Fruit fly (Drosophila melanogaster) whole organism, embryonic: ENCODE data around the gene Lcp65Ac.
A peak's percentile ranks its signal among the peaks of the same experiment; 100 is the strongest.

ENCODE experiments used
- Awh ChIP-seq: fragments of 200-800 bp; sonication (Bioruptor generic); IDR thresholded peaks from 2 replicates; pipeline ENCODE4, ENCODE4 v1.3.6; 2022; ENCODE audit warnings: missing biosample characterization, missing genetic modification characterization
- B-H2 ChIP-seq: fragments of 200-800 bp; sonication (Bioruptor generic); optimal IDR thresholded peaks from 2 replicates; lab custom pipeline; 2018; ENCODE audit warnings: missing biosample characterization, mild to moderate bottlenecking, missing genetic modification characterization
- CG10565 ChIP-seq: fragments of 200-800 bp; sonication (Bioruptor generic); optimal IDR thresholded peaks from 3 replicates; lab custom pipeline; 2016; ENCODE audit warnings: missing biosample characterization, mild to moderate bottlenecking, missing genetic modification characterization
- CG11085 ChIP-seq: fragments of 200-800 bp; sonication (Bioruptor generic); IDR thresholded peaks from 2 replicates; pipeline ENCODE4 v1.3.6; 2022; ENCODE audit warnings: missing biosample characterization, missing genetic modification characterization
- CG11247 ChIP-seq: fragments of 200-800 bp; sonication (Bioruptor generic); IDR thresholded peaks from 2 replicates; pipeline ENCODE4 v1.3.6; 2022; ENCODE audit warnings: missing biosample characterization, missing genetic modification characterization
- CG11504 ChIP-seq: fragments of 200-800 bp; sonication (Bioruptor generic); optimal IDR thresholded peaks from 3 replicates; lab custom pipeline; 2019; ENCODE audit warnings: missing biosample characterization, mild to moderate bottlenecking, missing genetic modification characterization, moderate library complexity
- CG11696 ChIP-seq: fragments of 200-800 bp; sonication (Bioruptor generic); IDR thresholded peaks from 2 replicates; pipeline ENCODE4 v1.3.6; 2022; ENCODE audit warnings: missing biosample characterization, missing genetic modification characterization
- CG13287 ChIP-seq: fragments of 200-800 bp; sonication (Bioruptor generic); IDR thresholded peaks from 2 replicates; pipeline ENCODE4 v1.3.6; 2022; ENCODE audit warnings: missing biosample characterization, missing genetic modification characterization; ENCODE audit not compliant: partially characterized antibody
- CG13624 ChIP-seq: fragments of 200-800 bp; sonication (Bioruptor generic); optimal IDR thresholded peaks from 2 replicates; lab custom pipeline; 2016; ENCODE audit warnings: missing biosample characterization, missing genetic modification characterization
- CG14441 ChIP-seq: fragments of 200-800 bp; sonication (Bioruptor generic); IDR thresholded peaks from 2 replicates; pipeline ENCODE4 v1.3.6; 2022; ENCODE audit warnings: missing biosample characterization, missing genetic modification characterization
- CG15011 ChIP-seq: fragments of 200-800 bp; sonication (Bioruptor generic); optimal IDR thresholded peaks from 3 replicates; lab custom pipeline; 2018; ENCODE audit warnings: missing biosample characterization, mild to moderate bottlenecking, missing genetic modification characterization
- CG18262 ChIP-seq: fragments of 200-800 bp; optimal IDR thresholded peaks from 3 replicates; lab custom pipeline; 2019; ENCODE audit warnings: missing biosample characterization, mild to moderate bottlenecking, missing genetic modification characterization, moderate library complexity
- CG30403 ChIP-seq: fragments of 200-800 bp; sonication (Bioruptor generic); optimal IDR thresholded peaks from 3 replicates; lab custom pipeline; 2016; ENCODE audit warnings: missing biosample characterization, missing genetic modification characterization
- CG3163 ChIP-seq: fragments of 200-800 bp; sonication (Bioruptor generic); optimal IDR thresholded peaks from 3 replicates; lab custom pipeline; 2016; ENCODE audit warnings: missing biosample characterization, missing genetic modification characterization
- CG32532 ChIP-seq: fragments of 200-800 bp; sonication (Bioruptor generic); IDR thresholded peaks from 2 replicates; pipeline ENCODE4 v1.3.6; 2022; ENCODE audit warnings: missing biosample characterization, missing genetic modification characterization
- CG34422 ChIP-seq: fragments of 200-800 bp; sonication (Bioruptor generic); IDR thresholded peaks from 3 replicates; pipeline ENCODE4 v1.3.6; 2022; ENCODE audit warnings: missing biosample characterization, missing genetic modification characterization
- CG4282 ChIP-seq: fragments of 200-800 bp; sonication (Bioruptor generic); optimal IDR thresholded peaks from 2 replicates; lab custom pipeline; 2016; ENCODE audit warnings: missing biosample characterization, missing genetic modification characterization
- CG6854 ChIP-seq: fragments of 200-800 bp; sonication (Bioruptor generic); optimal IDR thresholded peaks from 3 replicates; lab custom pipeline; 2017; ENCODE audit warnings: missing biosample characterization, mild to moderate bottlenecking, missing genetic modification characterization
- CG8388 ChIP-seq: fragments of 200-800 bp; sonication (Bioruptor generic); optimal IDR thresholded peaks from 2 replicates; lab custom pipeline; 2019; ENCODE audit warnings: missing biosample characterization, mild to moderate bottlenecking, missing genetic modification characterization, moderate library complexity
- CG9609 ChIP-seq: fragments of 200-800 bp; sonication (Bioruptor generic); optimal IDR thresholded peaks from 3 replicates; lab custom pipeline; 2016; ENCODE audit warnings: missing biosample characterization, missing genetic modification characterization
- CTCF ChIP-seq: fragments of 200-800 bp; sonication (Bioruptor generic); optimal IDR thresholded peaks from 2 replicates; lab custom pipeline; 2017; ENCODE audit warnings: missing biosample characterization, mild to moderate bottlenecking, missing genetic modification characterization, moderate library complexity
- CkIIα-i1 ChIP-seq: fragments of 200-800 bp; sonication (Bioruptor generic); IDR thresholded peaks from 2 replicates; pipeline ENCODE4 v1.3.6; 2022; ENCODE audit warnings: missing biosample characterization, missing genetic modification characterization
- Doc3 ChIP-seq: fragments of 200-800 bp; sonication (Bioruptor generic); IDR thresholded peaks from 3 replicates; pipeline ENCODE4 v1.3.6; 2022; ENCODE audit warnings: missing biosample characterization, missing genetic modification characterization; ENCODE audit not compliant: partially characterized antibody
- Ets65A ChIP-seq: fragments of 200-800 bp; sonication (Bioruptor generic); peaks from one replicate; lab custom pipeline; 2016; ENCODE audit warnings: missing biosample characterization, missing genetic modification characterization
- Lhr ChIP-seq: fragments of 200-800 bp; sonication (Bioruptor generic); optimal IDR thresholded peaks from 3 replicates; lab custom pipeline; 2017; ENCODE audit warnings: mild to moderate bottlenecking, missing biosample characterization, missing genetic modification reagents, missing genetic modification characterization
- Lim3 ChIP-seq: fragments of 200-800 bp; sonication (Bioruptor generic); IDR thresholded peaks from 2 replicates; pipeline ENCODE4 v1.3.6; 2022; ENCODE audit warnings: missing biosample characterization, missing genetic modification characterization
- NFAT ChIP-seq: fragments of 200-800 bp; sonication (Bioruptor generic); IDR thresholded peaks from 2 replicates; pipeline ENCODE4 v1.3.6; 2022; ENCODE audit warnings: missing biosample characterization, missing genetic modification characterization
- Side ChIP-seq: fragments of 200-800 bp; sonication (Bioruptor generic); optimal IDR thresholded peaks from 2 replicates; lab custom pipeline; 2016; ENCODE audit warnings: missing biosample characterization, missing genetic modification characterization
- Sox100B ChIP-seq: fragments of 200-800 bp; sonication (Bioruptor generic); optimal IDR thresholded peaks from 3 replicates; lab custom pipeline; 2018; ENCODE audit warnings: missing biosample characterization, mild to moderate bottlenecking, missing genetic modification characterization
- Xrp1 ChIP-seq: fragments of 200-800 bp; sonication (Bioruptor generic); IDR thresholded peaks from 2 replicates; pipeline ENCODE4 v1.3.6; 2022; ENCODE audit warnings: missing biosample characterization, missing genetic modification characterization
- ato ChIP-seq: fragments of 200-800 bp; sonication (Bioruptor generic); IDR thresholded peaks from 2 replicates; pipeline ENCODE4 v1.3.6; 2022; ENCODE audit warnings: missing biosample characterization, missing genetic modification characterization; ENCODE audit not compliant: partially characterized antibody
- bowl ChIP-seq: fragments of 200-800 bp; sonication (Bioruptor generic); IDR thresholded peaks from 2 replicates; pipeline ENCODE4 v1.3.6; 2022; ENCODE audit warnings: missing biosample characterization, missing genetic modification characterization
- cad ChIP-seq: fragments of >200 bp; optimal IDR thresholded peaks from 2 replicates; lab custom pipeline; 2017; ENCODE audit warnings: missing biosample characterization, missing genetic modification characterization
- cas ChIP-seq: fragments of 200-800 bp; sonication (Bioruptor generic); IDR thresholded peaks from 2 replicates; pipeline ENCODE4 v1.3.6; 2022; ENCODE audit warnings: missing biosample characterization, missing genetic modification characterization
- chn ChIP-seq: fragments of 200-800 bp; sonication (Bioruptor generic); optimal IDR thresholded peaks from 2 replicates; lab custom pipeline; 2016; ENCODE audit warnings: missing biosample characterization, missing genetic modification characterization
- danr ChIP-seq: fragments of 200-800 bp; sonication (Bioruptor generic); IDR thresholded peaks from 2 replicates; pipeline ENCODE4 v1.3.6; 2022; ENCODE audit warnings: missing biosample characterization, missing genetic modification characterization
- gcm ChIP-seq: fragments of 200-800 bp; sonication (Bioruptor generic); optimal IDR thresholded peaks from 2 replicates; lab custom pipeline; 2019; ENCODE audit warnings: missing biosample characterization, mild to moderate bottlenecking, missing genetic modification characterization, moderate library complexity
- gt ChIP-seq: fragments of 200-800 bp; sonication (Bioruptor generic); IDR thresholded peaks from 2 replicates; pipeline ENCODE4 v1.3.6; 2022; ENCODE audit warnings: missing biosample characterization, missing genetic modification characterization
- ham ChIP-seq: fragments of 200-800 bp; sonication (Bioruptor generic); IDR thresholded peaks from 2 replicates; pipeline ENCODE4 v1.3.6; 2022; ENCODE audit warnings: missing biosample characterization, missing genetic modification characterization
- lilli ChIP-seq: fragments of 200-800 bp; sonication (Bioruptor generic); optimal IDR thresholded peaks from 3 replicates; lab custom pipeline; 2016; ENCODE audit warnings: missing biosample characterization, missing genetic modification characterization
- nerfin-1 ChIP-seq: fragments of 200-800 bp; sonication (Bioruptor generic); optimal IDR thresholded peaks from 3 replicates; lab custom pipeline; 2019; ENCODE audit warnings: missing biosample characterization, mild to moderate bottlenecking, missing genetic modification characterization, moderate library complexity
- nom ChIP-seq: fragments of 200-800 bp; sonication (Bioruptor generic); optimal IDR thresholded peaks from 2 replicates; lab custom pipeline; 2017; ENCODE audit warnings: missing biosample characterization, missing genetic modification characterization, mild to moderate bottlenecking, moderate library complexity, missing genetic modification reagents
- otp ChIP-seq: fragments of 200-800 bp; sonication (Bioruptor generic); IDR thresholded peaks from 3 replicates; pipeline ENCODE4, ENCODE4 v1.3.6; 2022; ENCODE audit warnings: missing biosample characterization, missing genetic modification characterization
- prd ChIP-seq, 3 experiments: fragments of >200 bp in 2 of 3; fragments of 200-800 bp in 1 of 3; sonication (Bioruptor generic) in 1 of 3; optimal IDR thresholded peaks in 2 of 3; IDR thresholded peaks in 1 of 3; 2 replicates in 2 of 3; 3 replicates in 1 of 3; pipeline versions ENCODE4 v1.3.6 to Lab custom; 2017 to 2022; ENCODE audit warnings: missing biosample characterization in 1 of 3, missing genetic modification characterization in 1 of 3
- ro ChIP-seq: fragments of 200-800 bp; sonication (Bioruptor generic); IDR thresholded peaks from 2 replicates; pipeline ENCODE4 v1.3.6; 2022; ENCODE audit warnings: missing biosample characterization, missing genetic modification characterization
- scrt ChIP-seq: fragments of 200-800 bp; sonication (Bioruptor generic); optimal IDR thresholded peaks from 2 replicates; lab custom pipeline; 2018; ENCODE audit warnings: missing biosample characterization, mild to moderate bottlenecking, missing genetic modification characterization, moderate library complexity
- sug ChIP-seq: fragments of 200-800 bp; optimal IDR thresholded peaks from 2 replicates; lab custom pipeline; 2019; ENCODE audit warnings: missing biosample characterization, mild to moderate bottlenecking, missing genetic modification characterization, moderate library complexity
- tgo ChIP-seq: fragments of 200-800 bp; sonication (Bioruptor generic); IDR thresholded peaks from 3 replicates; pipeline ENCODE4 v1.3.6; 2022; ENCODE audit warnings: missing biosample characterization, missing genetic modification characterization
- tna ChIP-seq: fragments of 200-800 bp; sonication (Bioruptor generic); IDR thresholded peaks from 2 replicates; pipeline ENCODE4 v1.3.6; 2022; ENCODE audit warnings: missing biosample characterization, missing genetic modification characterization; ENCODE audit not compliant: partially characterized antibody
- wor ChIP-seq: fragments of 200-800 bp; sonication (Bioruptor generic); IDR thresholded peaks from 2 replicates; pipeline ENCODE4 v1.3.6; 2022; ENCODE audit warnings: missing biosample characterization, missing genetic modification characterization
- zfh2 ChIP-seq: fragments of 200-800 bp; sonication (Bioruptor generic); optimal IDR thresholded peaks from 2 replicates; lab custom pipeline; 2016; ENCODE audit warnings: missing biosample characterization, missing genetic modification characterization

Gene Lcp65Ac

DNA sequence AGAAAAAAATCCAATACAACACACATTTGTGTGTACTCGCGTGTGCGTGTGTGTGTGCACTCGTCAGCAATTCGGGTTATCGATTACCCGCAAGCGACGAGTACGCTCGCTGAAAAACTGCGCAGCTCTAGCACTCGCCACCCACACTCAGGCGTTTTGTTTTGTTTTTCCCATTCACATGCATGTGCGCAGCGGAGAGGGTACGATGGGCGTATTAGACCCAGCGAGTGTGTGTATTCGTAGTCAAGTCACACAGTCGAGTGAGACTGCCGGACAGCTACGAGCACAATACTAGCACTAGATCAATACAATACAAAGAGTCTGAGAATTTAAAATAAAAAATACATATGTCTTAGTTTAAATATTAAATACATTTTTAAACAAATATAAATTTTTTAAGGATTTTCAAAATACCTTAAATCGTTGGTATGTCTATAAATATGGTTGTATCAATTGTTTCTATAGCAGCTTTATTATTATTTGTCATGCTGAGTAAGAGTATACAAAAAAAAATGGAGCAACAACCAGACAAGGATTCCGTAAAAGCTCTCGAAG, 40.3 kb downstream of the Lcp65Ac start, which contains the start of the genes D19B and CG43293 (continued):
- TF ChIP-seq lilli (GFP tag; lab: Kevin White, UChicago) (peak; percentile 95), zfh2 (peak; percentile 86), ham (GFP tag; lab: Robert Waterston, UW) (peak; percentile 72; the same call in 1 of the 2 replicates), cas (peak; percentile 81), Awh (GFP tag; lab: Robert Waterston, UW) (peak; percentile 93), CG10565 (GFP tag; lab: Kevin White, UChicago) (no peak), scrt (GFP tag; lab: Kevin White, UChicago) (peak; percentile 73), CTCF (GFP tag; lab: Kevin White, UChicago) (no peak), nerfin-1 (peak; percentile 58), NFAT (GFP tag; lab: Robert Waterston, UW) (peak; percentile 96), CG13287 (GFP tag; lab: Robert Waterston, UW) (peak; percentile 79), tna (peak; percentile 59; the same call in 1 of the 2 replicates), CG3163 (peak; percentile 65), bowl (GFP tag; lab: Robert Waterston, UW) (peak; percentile 88), Xrp1 (GFP tag; lab: Robert Waterston, UW) (peak; percentile 95), nom (GFP tag; lab: Kevin White, UChicago) (peak; percentile 80), CkIIα-i1 (GFP tag; lab: Robert Waterston, UW) (peak; percentile 43; the same call in 1 of the 2 replicates), CG11504 (tag; lab: Kevin White, UChicago) (peak; percentile 87), CG11085 (GFP tag; lab: Robert Waterston, UW) (peak; percentile 88), Sox100B (GFP tag; lab: Kevin White, UChicago) (peak; percentile 85), Ets65A (GFP tag; lab: Kevin White, UChicago) (peak; percentile 98), Lhr (GFP tag; lab: Kevin White, UChicago) (peak; percentile 63), CG9609 (GFP tag; lab: Kevin White, UChicago) (peak; percentile 87), tgo (GFP tag; lab: Robert Waterston, UW) (peak; percentile 92), CG18262 (tag; lab: Kevin White, UChicago) (peak; percentile 85), ato (GFP tag; lab: Robert Waterston, UW) (peak; percentile 62), CG6854 (GFP tag; lab: Kevin White, UChicago) (peak; percentile 64), CG11696 (GFP tag; lab: Robert Waterston, UW) (peak; percentile 99), CG30403 (GFP tag; lab: Kevin White, UChicago) (peak; percentile 92), CG14441 (GFP tag; lab: Robert Waterston, UW) (peak; percentile 93), CG32532 (GFP tag; lab: Robert Waterston, UW) (peak; percentile 97), wor (GFP tag; lab: Robert Waterston, UW) (peak; percentile 79), prd (optimal IDR thresholded peaks at IDR 0.05; lab: Kevin White, UChicago) (no peak), prd (GFP tag; IDR thresholded peaks at IDR 0.05; lab: Robert Waterston, UW) (peak; percentile 94), Doc3 (GFP tag; lab: Robert Waterston, UW) (no peak), gcm (GFP tag; lab: Kevin White, UChicago) (peak; percentile 83), CG8388 (GFP tag; lab: Kevin White, UChicago) (peak; percentile 79), CG4282 (GFP tag; lab: Kevin White, UChicago) (peak; percentile 70), cad (GFP tag; lab: Kevin White, UChicago) (no peak), ro (GFP tag; lab: Robert Waterston, UW) (peak; percentile 77), Lim3 (GFP tag; lab: Robert Waterston, UW) (peak; percentile 69), B-H2 (GFP tag; lab: Kevin White, UChicago) (peak; percentile 87), CG15011 (GFP tag; lab: Kevin White, UChicago) (no peak), danr (GFP tag; lab: Robert Waterston, UW) (peak; percentile 78), CG13624 (GFP tag; lab: Kevin White, UChicago) (peak; percentile 90), sug (peak; percentile 80), gt (GFP tag; lab: Robert Waterston, UW) (no peak), otp (GFP tag; lab: Robert Waterston, UW) (peak; percentile 90), CG11247 (GFP tag; lab: Robert Waterston, UW) (peak; percentile 95), CG34422 (GFP tag; lab: Robert Waterston, UW) (peak; percentile 94), Side (GFP tag; lab: Kevin White, UChicago) (peak; percentile 77), chn (GFP tag; lab: Kevin White, UChicago) (peak; percentile 96)
